Fruit fly (Drosophila melanogaster) whole organism, embryonic: ENCODE results near the gene Ac76E.

Experiments
- ATbp ChIP-seq: fragments of 200-800 bp; sonication (Bioruptor generic); optimal IDR thresholded peaks from 2 replicates; lab custom pipeline; 2017; ENCODE audit warnings: missing biosample characterization, mild to moderate bottlenecking, missing genetic modification characterization, missing genetic modification reagents
- Bteb2 ChIP-seq: fragments of 200-800 bp; sonication (Bioruptor generic); optimal IDR thresholded peaks from 2 replicates; lab custom pipeline; 2016; ENCODE audit warnings: missing biosample characterization, missing genetic modification characterization
- CG11560 ChIP-seq: fragments of 200-800 bp; sonication (Bioruptor generic); IDR thresholded peaks from 3 replicates; pipeline ENCODE4 v1.3.6; 2022; ENCODE audit warnings: missing biosample characterization, missing genetic modification characterization
- CG14441 ChIP-seq: fragments of 200-800 bp; sonication (Bioruptor generic); IDR thresholded peaks from 2 replicates; pipeline ENCODE4 v1.3.6; 2022; ENCODE audit warnings: missing biosample characterization, missing genetic modification characterization
- CG15073 ChIP-seq: fragments of 200-800 bp; sonication (Bioruptor generic); optimal IDR thresholded peaks from 2 replicates; lab custom pipeline; 2016; ENCODE audit warnings: missing biosample characterization, missing genetic modification characterization
- CG17186 ChIP-seq: fragments of 200-800 bp; sonication (Bioruptor generic); optimal IDR thresholded peaks from 3 replicates; lab custom pipeline; 2017; ENCODE audit warnings: missing biosample characterization, missing genetic modification reagents, missing genetic modification characterization
- CG2120 ChIP-seq: fragments of 200-800 bp; sonication (Bioruptor generic); optimal IDR thresholded peaks from 3 replicates; lab custom pipeline; 2016; ENCODE audit warnings: missing biosample characterization, missing genetic modification characterization
- CG2199 ChIP-seq: fragments of 200-800 bp; sonication (Bioruptor generic); IDR thresholded peaks from 3 replicates; pipeline ENCODE4 v1.3.6; 2022; ENCODE audit warnings: missing biosample characterization, missing genetic modification characterization
- CG2678 ChIP-seq: fragments of 200-800 bp; sonication (Bioruptor generic); optimal IDR thresholded peaks from 3 replicates; lab custom pipeline; 2019; ENCODE audit warnings: missing biosample characterization, mild to moderate bottlenecking, missing genetic modification characterization, moderate library complexity
- CG31224 ChIP-seq: fragments of 200-800 bp; sonication (Bioruptor generic); IDR thresholded peaks from 2 replicates; pipeline ENCODE4 v1.3.6; 2022; ENCODE audit warnings: missing biosample characterization, missing genetic modification characterization
- CG32532 ChIP-seq: fragments of 200-800 bp; sonication (Bioruptor generic); IDR thresholded peaks from 2 replicates; pipeline ENCODE4 v1.3.6; 2022; ENCODE audit warnings: missing biosample characterization, missing genetic modification characterization
- CG32767 ChIP-seq: fragments of 200-800 bp; sonication (Bioruptor generic); IDR thresholded peaks from 2 replicates; pipeline ENCODE4 v1.3.6; 2022; ENCODE audit warnings: missing biosample characterization, missing genetic modification characterization
- CG4360 ChIP-seq: fragments of 200-800 bp; sonication (Bioruptor generic); IDR thresholded peaks from 2 replicates; pipeline ENCODE4 v1.3.6; 2022; ENCODE audit warnings: missing biosample characterization, missing genetic modification characterization
- CG6854 ChIP-seq: fragments of 200-800 bp; sonication (Bioruptor generic); optimal IDR thresholded peaks from 3 replicates; lab custom pipeline; 2017; ENCODE audit warnings: missing biosample characterization, mild to moderate bottlenecking, missing genetic modification characterization
- CG7556 ChIP-seq: fragments of 200-800 bp; sonication (Bioruptor generic); optimal IDR thresholded peaks from 2 replicates; lab custom pipeline; 2017; ENCODE audit warnings: missing biosample characterization, mild to moderate bottlenecking, missing genetic modification characterization
- CG8359 ChIP-seq: fragments of 200-800 bp; sonication (Bioruptor generic); optimal IDR thresholded peaks from 2 replicates; lab custom pipeline; 2017; ENCODE audit warnings: missing biosample characterization, mild to moderate bottlenecking, missing genetic modification characterization, borderline replicate concordance
- CG9437 ChIP-seq: fragments of 200-800 bp; sonication (Bioruptor generic); optimal IDR thresholded peaks from 2 replicates; lab custom pipeline; 2018; ENCODE audit warnings: missing biosample characterization, mild to moderate bottlenecking, missing genetic modification characterization
- CG9932 ChIP-seq: fragments of 200-800 bp; sonication (Bioruptor generic); IDR thresholded peaks from 2 replicates; pipeline ENCODE4 v1.3.6; 2022; ENCODE audit warnings: missing biosample characterization, missing genetic modification characterization
- Dad ChIP-seq: fragments of 200-800 bp; sonication (Bioruptor generic); optimal IDR thresholded peaks from 3 replicates; lab custom pipeline; 2016; ENCODE audit warnings: missing biosample characterization, missing genetic modification characterization
- Dfd ChIP-seq, 2 experiments: fragments of >200 bp; optimal IDR thresholded peaks; 2 replicates each; lab custom pipeline; 2017; ENCODE audit warnings: missing biosample characterization in 2 of 2, missing genetic modification characterization in 2 of 2
- Dref ChIP-seq: fragments of 200-800 bp; sonication (Bioruptor generic); IDR thresholded peaks from 2 replicates; pipeline ENCODE4 v1.3.6; 2022; ENCODE audit warnings: missing biosample characterization, missing genetic modification characterization
- Gsc ChIP-seq: fragments of 200-800 bp; sonication (Bioruptor generic); IDR thresholded peaks from 2 replicates; pipeline ENCODE4 v1.3.6; 2022; ENCODE audit warnings: missing biosample characterization, missing genetic modification characterization
- H2.0 ChIP-seq: fragments of 200-800 bp; sonication (Bioruptor generic); IDR thresholded peaks from 2 replicates; pipeline ENCODE4 v1.3.6; 2022; ENCODE audit warnings: missing biosample characterization, missing genetic modification characterization
- Hmr ChIP-seq: fragments of 200-800 bp; sonication (Bioruptor generic); optimal IDR thresholded peaks from 3 replicates; lab custom pipeline; 2017; ENCODE audit warnings: mild to moderate bottlenecking, missing biosample characterization, missing genetic modification reagents, missing genetic modification characterization
- Myb ChIP-seq: fragments of 200-800 bp; sonication (Bioruptor generic); optimal IDR thresholded peaks from 2 replicates; lab custom pipeline; 2016; ENCODE audit warnings: missing biosample characterization, missing genetic modification characterization
- Optix ChIP-seq: fragments of 200-800 bp; sonication (Bioruptor generic); IDR thresholded peaks from 3 replicates; pipeline ENCODE4 v1.3.6; 2022; ENCODE audit warnings: missing biosample characterization, missing genetic modification characterization
- Trl ChIP-seq, 3 experiments: fragments of >200 bp in 2 of 3; fragments of 200-800 bp in 1 of 3; sonication (Bioruptor generic) in 1 of 3; optimal IDR thresholded peaks; 2 replicates in 1 of 3; 3 replicates in 2 of 3; lab custom pipeline; 2016 to 2017; ENCODE audit warnings: missing biosample characterization in 1 of 3, missing genetic modification characterization in 1 of 3
- YL-1 ChIP-seq: fragments of 200-800 bp; sonication (Bioruptor generic); optimal IDR thresholded peaks from 3 replicates; lab custom pipeline; 2017; ENCODE audit warnings: missing biosample characterization, mild to moderate bottlenecking, missing genetic modification characterization
- ara ChIP-seq: fragments of 200-800 bp; sonication (Bioruptor generic); IDR thresholded peaks from 2 replicates; pipeline ENCODE4 v1.3.6; 2022; ENCODE audit warnings: missing biosample characterization, missing genetic modification characterization
- bsh ChIP-seq, 2 experiments: fragments of 200-800 bp; sonication (Bioruptor generic); optimal IDR thresholded peaks; 2 replicates each; lab custom pipeline; 2017 to 2018; ENCODE audit warnings: mild to moderate bottlenecking in 2 of 2, missing biosample characterization in 2 of 2, missing genetic modification characterization in 2 of 2, moderate library complexity in 1 of 2
- btn ChIP-seq: fragments of 200-800 bp; sonication (Bioruptor generic); optimal IDR thresholded peaks from 2 replicates; lab custom pipeline; 2016; ENCODE audit warnings: missing biosample characterization, missing genetic modification characterization
- cg ChIP-seq: fragments of 200-800 bp; sonication (Bioruptor generic); optimal IDR thresholded peaks from 3 replicates; lab custom pipeline; 2019; ENCODE audit warnings: missing biosample characterization, mild to moderate bottlenecking, missing genetic modification characterization, moderate library complexity
- chn ChIP-seq: fragments of 200-800 bp; sonication (Bioruptor generic); optimal IDR thresholded peaks from 2 replicates; lab custom pipeline; 2016; ENCODE audit warnings: missing biosample characterization, missing genetic modification characterization
- dimm ChIP-seq: fragments of 200-800 bp; sonication (Bioruptor generic); IDR thresholded peaks from 2 replicates; pipeline ENCODE4 v1.3.6; 2022; ENCODE audit warnings: missing biosample characterization, missing genetic modification characterization
- emc ChIP-seq: fragments of 200-800 bp; sonication (Bioruptor generic); optimal IDR thresholded peaks from 2 replicates; lab custom pipeline; 2016; ENCODE audit warnings: missing biosample characterization, missing genetic modification characterization
- inv ChIP-seq: fragments of 200-800 bp; sonication (Bioruptor generic); IDR thresholded peaks from 2 replicates; pipeline ENCODE4 v1.3.6; 2022; ENCODE audit warnings: missing biosample characterization, missing genetic modification characterization; ENCODE audit not compliant: partially characterized antibody
- lilli ChIP-seq: fragments of 200-800 bp; sonication (Bioruptor generic); optimal IDR thresholded peaks from 3 replicates; lab custom pipeline; 2016; ENCODE audit warnings: missing biosample characterization, missing genetic modification characterization
- lov ChIP-seq, 2 experiments: fragments of 200-800 bp in 1 of 2; fragments of >200 bp in 1 of 2; sonication (Bioruptor generic) in 1 of 2; IDR thresholded peaks in 1 of 2; optimal IDR thresholded peaks in 1 of 2; 2 replicates in 1 of 2; 3 replicates in 1 of 2; pipeline versions ENCODE4 v1.3.6 to Lab custom; 2017 to 2022; ENCODE audit warnings: missing biosample characterization in 1 of 2, missing genetic modification characterization in 1 of 2
- schlank ChIP-seq: fragments of 200-800 bp; sonication (Bioruptor generic); optimal IDR thresholded peaks from 2 replicates; lab custom pipeline; 2018; ENCODE audit warnings: missing biosample characterization, mild to moderate bottlenecking, missing genetic modification characterization
- sd ChIP-seq: fragments of 200-800 bp; sonication (Bioruptor generic); optimal IDR thresholded peaks from 3 replicates; lab custom pipeline; 2018; ENCODE audit warnings: missing biosample characterization, mild to moderate bottlenecking, missing genetic modification characterization, moderate library complexity
- slp2 ChIP-seq: fragments of 200-800 bp; sonication (Bioruptor generic); optimal IDR thresholded peaks from 2 replicates; lab custom pipeline; 2016; ENCODE audit warnings: missing biosample characterization, missing genetic modification characterization
- sug ChIP-seq: fragments of 200-800 bp; optimal IDR thresholded peaks from 2 replicates; lab custom pipeline; 2019; ENCODE audit warnings: missing biosample characterization, mild to moderate bottlenecking, missing genetic modification characterization, moderate library complexity
- tap ChIP-seq: fragments of 200-800 bp; optimal IDR thresholded peaks from 3 replicates; lab custom pipeline; 2019; ENCODE audit warnings: missing biosample characterization, mild to moderate bottlenecking, missing genetic modification characterization, moderate library complexity
- tio ChIP-seq: fragments of 200-800 bp; sonication (Bioruptor generic); optimal IDR thresholded peaks from 2 replicates; lab custom pipeline; 2017; ENCODE audit warnings: missing biosample characterization, missing genetic modification characterization, inconsistent platforms
- toy ChIP-seq: fragments of 200-800 bp; sonication (Bioruptor generic); IDR thresholded peaks from 2 replicates; pipeline ENCODE4 v1.3.6; 2022; ENCODE audit warnings: missing biosample characterization, missing genetic modification characterization
- vnd ChIP-seq: fragments of 200-800 bp; sonication (Bioruptor generic); IDR thresholded peaks from 3 replicates; pipeline ENCODE4 v1.3.6; 2022; ENCODE audit warnings: missing biosample characterization, missing genetic modification characterization; ENCODE audit not compliant: partially characterized antibody
- wek ChIP-seq: fragments of 200-800 bp; sonication (Bioruptor generic); optimal IDR thresholded peaks from 3 replicates; lab custom pipeline; 2018; ENCODE audit warnings: missing biosample characterization, mild to moderate bottlenecking, missing genetic modification characterization, moderate library complexity
- zen2 ChIP-seq: fragments of 200-800 bp; sonication (Bioruptor generic); IDR thresholded peaks from 3 replicates; pipeline ENCODE4 v1.3.6; 2022; ENCODE audit warnings: missing biosample characterization, missing genetic modification characterization; ENCODE audit not compliant: partially characterized antibody
- zf30C ChIP-seq: fragments of 200-800 bp; sonication (Bioruptor generic); optimal IDR thresholded peaks from 3 replicates; lab custom pipeline; 2018; ENCODE audit warnings: missing biosample characterization, mild to moderate bottlenecking, missing genetic modification characterization

Gene Ac76E

dm6 chr3L:19929051-19929718, 9.9 kb upstream of the Ac76E start (continued):
- no peak for TF ChIP-seq inv (GFP tag; lab: Robert Waterston, UW)
- no peak for TF ChIP-seq btn (GFP tag; lab: Kevin White, UChicago)
- no peak for TF ChIP-seq CG31224 (GFP tag; lab: Robert Waterston, UW)
- TF ChIP-seq zen2 (GFP tag; lab: Robert Waterston, UW), result no peak
- TF ChIP-seq H2.0 (GFP tag; lab: Robert Waterston, UW), result no peak
- 0 out of 2 replicates have a peak, but pooled peaks have one; percentile 5 for TF ChIP-seq CG14441 (GFP tag; lab: Robert Waterston, UW)
- TF ChIP-seq schlank (tag; lab: Kevin White, UChicago), result no peak
- TF ChIP-seq Optix, result no peak
- TF ChIP-seq CG32767 (GFP tag; lab: Robert Waterston, UW), result peak; percentile 9; the same call in 1 of the 2 replicates
- TF ChIP-seq sug (tag; lab: Kevin White, UChicago), result peak; percentile 93
- no peak for TF ChIP-seq CG11560
- TF ChIP-seq chn (GFP tag; lab: Kevin White, UChicago), result no peak
- TF ChIP-seq Dref (GFP tag; lab: Robert Waterston, UW), result no peak
- no peak for TF ChIP-seq vnd (GFP tag; lab: Robert Waterston, UW)
- TF ChIP-seq cg (GFP tag; lab: Kevin White, UChicago), result peak; percentile 77
- no peak for TF ChIP-seq CG8359 (GFP tag; lab: Kevin White, UChicago)
- peak; percentile 8 for TF ChIP-seq tio (GFP tag; lab: Kevin White, UChicago)
- peak; percentile 22 for TF ChIP-seq slp2
- TF ChIP-seq CG9437 (GFP tag; lab: Kevin White, UChicago), result peak; percentile 31
- no peak for TF ChIP-seq Dfd (GFP tag; optimal IDR thresholded peaks at IDR 0.05; lab: Kevin White, UChicago)
- TF ChIP-seq YL-1 (GFP tag; lab: Kevin White, UChicago), result no peak
- TF ChIP-seq Trl (optimal IDR thresholded peaks at IDR 0.05; lab: Kevin White, UChicago), result peak in 1 of 2 experiments; percentile 78
- no peak for TF ChIP-seq Trl (GFP tag; optimal IDR thresholded peaks at IDR 0.05; lab: Kevin White, UChicago)
- no peak for TF ChIP-seq ara
- peak; percentile 60 for TF ChIP-seq CG2120 (GFP tag; lab: Kevin White, UChicago)
- no peak for TF ChIP-seq toy (GFP tag; lab: Robert Waterston, UW)
- no peak for TF ChIP-seq CG15073 (GFP tag; lab: Kevin White, UChicago)
- 0 out of 2 replicates have a peak, but pooled peaks have one; percentile 31 for TF ChIP-seq CG32532
- no peak for TF ChIP-seq wek (GFP tag; lab: Kevin White, UChicago)
- peak in 1 of 2 experiments; percentile 11 for TF ChIP-seq bsh (GFP tag; optimal IDR thresholded peaks at IDR 0.05; lab: Kevin White, UChicago)
- no peak for TF ChIP-seq emc (GFP tag; lab: Kevin White, UChicago)
- TF ChIP-seq CG2199, result 0 out of 3 replicates have a peak, but pooled peaks have one; percentile 49
- TF ChIP-seq zf30C (GFP tag; lab: Kevin White, UChicago), result peak; percentile 59
- no peak for TF ChIP-seq Myb (GFP tag; lab: Kevin White, UChicago)
- peak; percentile 40 for TF ChIP-seq Bteb2 (GFP tag; lab: Kevin White, UChicago)
- TF ChIP-seq CG6854, result no peak
- peak; percentile 21 for TF ChIP-seq lilli (GFP tag; lab: Kevin White, UChicago)
- TF ChIP-seq Dad, result no peak
- TF ChIP-seq tap (tag; lab: Kevin White, UChicago), result no peak
- TF ChIP-seq Gsc (GFP tag; lab: Robert Waterston, UW), result no peak
- TF ChIP-seq CG7556 (GFP tag; lab: Kevin White, UChicago), result peak; percentile 34
- peak; percentile 88 for TF ChIP-seq sd (tag; lab: Kevin White, UChicago)
- peak; percentile 21; the same call in 1 of the 2 replicates for TF ChIP-seq CG4360 (GFP tag; lab: Robert Waterston, UW)
- TF ChIP-seq ATbp (GFP tag; lab: Kevin White, UChicago), result no peak
- no peak for TF ChIP-seq lov (optimal IDR thresholded peaks at IDR 0.05; lab: Kevin White, UChicago)
- 0 out of 3 replicates have a peak, but pooled peaks have one; percentile 17 for TF ChIP-seq lov (GFP tag; IDR thresholded peaks at IDR 0.05; lab: Robert Waterston, UW)
- no peak for TF ChIP-seq CG17186 (GFP tag; lab: Kevin White, UChicago)
- TF ChIP-seq dimm (GFP tag; lab: Robert Waterston, UW), result no peak
- TF ChIP-seq CG9932 (GFP tag; lab: Robert Waterston, UW), result peak; percentile 36; the same call in 1 of the 2 replicates
- peak; percentile 26 for TF ChIP-seq CG2678 (tag; lab: Kevin White, UChicago)
- peak; percentile 21 for TF ChIP-seq Hmr
